Fruit fly (Drosophila melanogaster) whole organism, pupa: ENCODE measurements around the gene CROT.

Source experiments
- CG10348 ChIP-seq: fragments of 200-800 bp; sonication (Bioruptor generic); IDR thresholded peaks from 2 replicates; pipeline ENCODE4 v1.3.6; 2022; ENCODE audit warnings: missing biosample characterization, missing genetic modification characterization
- CG14655 ChIP-seq: fragments of 200-800 bp; sonication (Bioruptor generic); optimal IDR thresholded peaks from 3 replicates; lab custom pipeline; 2017; ENCODE audit warnings: mild to moderate bottlenecking, missing biosample characterization, missing genetic modification reagents, missing genetic modification characterization
- CG17806 ChIP-seq: fragments of 200-800 bp; sonication (Bioruptor generic); optimal IDR thresholded peaks from 2 replicates; lab custom pipeline; 2018; ENCODE audit warnings: missing biosample characterization, mild to moderate bottlenecking, missing genetic modification characterization, moderate library complexity
- CG32121 ChIP-seq: fragments of 200-800 bp; sonication (Bioruptor generic); IDR thresholded peaks from 2 replicates; pipeline ENCODE4 v1.3.6; 2022; ENCODE audit warnings: missing biosample characterization, missing genetic modification characterization
- D1 ChIP-seq: fragments of 200-800 bp; sonication (Bioruptor generic); optimal IDR thresholded peaks from 2 replicates; lab custom pipeline; 2018; ENCODE audit warnings: missing biosample characterization, mild to moderate bottlenecking, missing genetic modification characterization, moderate library complexity
- EcR ChIP-seq: fragments of 200-800 bp; sonication (Bioruptor generic); optimal IDR thresholded peaks from 3 replicates; lab custom pipeline; 2019; ENCODE audit warnings: missing biosample characterization, missing genetic modification characterization, mild to moderate bottlenecking, moderate library complexity, missing genetic modification reagents
- rn ChIP-seq: fragments of 200-800 bp; sonication (Bioruptor generic); IDR thresholded peaks from 2 replicates; pipeline ENCODE4 v1.3.6; 2022; ENCODE audit warnings: missing biosample characterization, missing genetic modification characterization

DNA sequence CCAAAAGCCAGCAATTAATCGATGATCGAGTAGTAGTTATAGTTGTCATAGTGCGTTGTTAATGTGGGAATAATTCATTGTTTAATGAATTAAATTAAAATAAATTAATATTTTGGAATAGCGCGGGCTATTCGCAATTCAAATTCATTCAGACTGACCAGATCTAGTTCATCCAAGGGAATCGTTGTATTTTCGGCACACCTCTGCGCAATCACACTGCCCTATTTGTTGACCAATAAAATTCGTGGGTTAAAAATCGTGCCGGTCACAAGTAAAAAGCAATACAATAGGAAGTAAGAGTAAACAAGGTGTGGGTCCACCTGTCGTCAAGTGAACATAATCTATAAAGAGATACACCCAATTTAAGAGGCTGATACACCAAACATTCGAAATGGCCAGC, 27.5 kb downstream of the CROT start, which contains the start of gene CG12883:
- TF ChIP-seq rn (GFP tag; lab: Robert Waterston, UW): no peak
- no peak for TF ChIP-seq CG14655 (GFP tag; lab: Kevin White, UChicago)
- TF ChIP-seq EcR: no peak
- TF ChIP-seq CG32121 (GFP tag; lab: Robert Waterston, UW): no peak
- TF ChIP-seq D1 (tag; lab: Kevin White, UChicago): no peak
- TF ChIP-seq CG17806 (tag; lab: Kevin White, UChicago): no peak
- TF ChIP-seq CG10348 (GFP tag; lab: Robert Waterston, UW): no peak
